Worm (Caenorhabditis elegans) whole organism, young adult: Measurements from ENCODE around the gene dpf-2.

ENCODE experiments used
- B0336.3 ChIP-seq: fragments of 200-800 bp; sonication (Bioruptor generic); IDR thresholded peaks from 2 replicates; pipeline ENCODE4 v1.3.6; 2022; ENCODE audit warnings: missing genetic modification characterization, missing compliant biosample characterization
- C06A6.2 ChIP-seq: fragments of 200-800 bp; sonication (Bioruptor generic); conservative IDR thresholded peaks from 2 replicates; pipeline ENCODE4 v1.3.6; 2022; ENCODE audit warnings: missing genetic modification characterization, missing compliant biosample characterization
- D2030.7 ChIP-seq: fragments of 200-800 bp; sonication (Bioruptor generic); IDR thresholded peaks from 2 replicates; pipeline ENCODE4 v1.3.6; 2022; ENCODE audit warnings: missing genetic modification reagents, missing genetic modification characterization, missing compliant biosample characterization
- F23B12.7 ChIP-seq: sonication (generic microtip); optimal IDR thresholded peaks from 2 replicates; lab custom pipeline; 2017; ENCODE audit warnings: missing genetic modification characterization, mild to moderate bottlenecking, missing compliant biosample characterization, antibody characterized with exemption, moderate library complexity; ENCODE audit not compliant: insufficient read depth
- F33H1.4 ChIP-seq: fragments of 200-800 bp; sonication (Bioruptor generic); IDR thresholded peaks from 2 replicates; pipeline ENCODE4 v1.3.6; 2022; ENCODE audit warnings: missing genetic modification reagents, missing genetic modification characterization, missing compliant biosample characterization
- ZK185.1 ChIP-seq: sonication (generic microtip); optimal IDR thresholded peaks from 2 replicates; lab custom pipeline; 2016; ENCODE audit warnings: mild to moderate bottlenecking, missing genetic modification characterization, missing compliant biosample characterization; ENCODE audit not compliant: poor library complexity, severe bottlenecking
- akir-1 ChIP-seq: fragments of 200-800 bp; sonication (Bioruptor generic); optimal IDR thresholded peaks from 2 replicates; lab custom pipeline; 2018; ENCODE audit warnings: mild to moderate bottlenecking, missing genetic modification characterization, moderate library complexity, missing compliant biosample characterization
- atf-7 ChIP-seq: sonication (generic microtip); optimal IDR thresholded peaks from 2 replicates; lab custom pipeline; 2017; ENCODE audit warnings: mild to moderate bottlenecking, missing genetic modification characterization, missing compliant biosample characterization
- attf-5 ChIP-seq: fragments of 200-800 bp; sonication (Bioruptor generic); optimal IDR thresholded peaks from 2 replicates; lab custom pipeline; 2018; ENCODE audit warnings: mild to moderate bottlenecking, missing genetic modification characterization, missing compliant biosample characterization
- attf-6 ChIP-seq: fragments of 200-800 bp; sonication (Bioruptor generic); IDR thresholded peaks from 2 replicates; pipeline ENCODE4 v1.3.6; 2022; ENCODE audit warnings: missing genetic modification reagents, missing genetic modification characterization, missing compliant biosample characterization
- cebp-1 ChIP-seq, 2 experiments: fragments of 200-800 bp in 1 of 2; sonication (Bioruptor generic) in 1 of 2; sonication (generic microtip) in 1 of 2; IDR thresholded peaks in 1 of 2; optimal IDR thresholded peaks in 1 of 2; 2 replicates each; pipeline versions ENCODE4 v1.3.6 to Lab custom; 2017 to 2022; ENCODE audit warnings: missing compliant biosample characterization in 2 of 2, missing genetic modification characterization in 2 of 2, mild to moderate bottlenecking in 1 of 2, missing genetic modification reagents in 1 of 2, moderate library complexity in 1 of 2
- ceh-27 ChIP-seq: fragments of 200-800 bp; sonication (Bioruptor generic); optimal IDR thresholded peaks from 2 replicates; lab custom pipeline; 2018; ENCODE audit warnings: mild to moderate bottlenecking, missing genetic modification characterization, moderate library complexity, missing compliant biosample characterization
- ceh-58 ChIP-seq: fragments of 200-800 bp; sonication (Bioruptor generic); IDR thresholded peaks from 2 replicates; pipeline ENCODE4 v1.3.6; 2022; ENCODE audit warnings: missing genetic modification characterization, missing compliant biosample characterization
- chd-7 ChIP-seq: sonication (generic microtip); optimal IDR thresholded peaks from 2 replicates; lab custom pipeline; 2016; ENCODE audit warnings: mild to moderate bottlenecking, missing genetic modification characterization, moderate library complexity, missing compliant biosample characterization
- die-1 ChIP-seq: sonication (generic microtip); optimal IDR thresholded peaks from 2 replicates; lab custom pipeline; 2016; ENCODE audit warnings: missing genotype, mild to moderate bottlenecking, missing genetic modification characterization, missing compliant biosample characterization
- dox-1 ChIP-seq: fragments of 200-800 bp; sonication (Bioruptor generic); IDR thresholded peaks from 2 replicates; pipeline ENCODE4 v1.3.6; 2022; ENCODE audit warnings: missing genetic modification reagents, missing genetic modification characterization, missing compliant biosample characterization
- egl-18 ChIP-seq: fragments of 200-800 bp; sonication (Bioruptor generic); IDR thresholded peaks from 2 replicates; pipeline ENCODE4 v1.3.6; 2022; ENCODE audit warnings: missing genetic modification reagents, missing genetic modification characterization, missing compliant biosample characterization
- egrh-3 ChIP-seq: fragments of 200-800 bp; sonication (Bioruptor generic); IDR thresholded peaks from 2 replicates; pipeline ENCODE4 v1.3.6; 2022; ENCODE audit warnings: missing genetic modification reagents, missing genetic modification characterization, missing compliant biosample characterization
- gei-17 ChIP-seq: fragments of 200-800 bp; sonication (Bioruptor generic); optimal IDR thresholded peaks from 2 replicates; lab custom pipeline; 2018; ENCODE audit warnings: mild to moderate bottlenecking, missing genetic modification characterization, missing compliant biosample characterization
- hmg-1.2 ChIP-seq: fragments of 200-800 bp; sonication (Bioruptor generic); IDR thresholded peaks from 2 replicates; pipeline ENCODE4 v1.3.6; 2022; ENCODE audit warnings: missing genetic modification reagents, missing genetic modification characterization, missing compliant biosample characterization
- hrde-1 ChIP-seq: sonication (generic microtip); optimal IDR thresholded peaks from 2 replicates; lab custom pipeline; 2016; ENCODE audit warnings: missing genetic modification characterization, mild to moderate bottlenecking, missing compliant biosample characterization, moderate library complexity, missing genotype, missing genetic modification reagents, borderline replicate concordance
- hsf-1 ChIP-seq: fragments of 200-800 bp; sonication (Bioruptor generic); IDR thresholded peaks from 2 replicates; pipeline ENCODE4 v1.3.6; 2022; ENCODE audit warnings: missing genetic modification reagents, missing genetic modification characterization, missing compliant biosample characterization
- let-607 ChIP-seq, 2 experiments: fragments of 200-800 bp in 1 of 2; sonication (Bioruptor generic) in 1 of 2; sonication (generic microtip) in 1 of 2; optimal IDR thresholded peaks; 2 replicates each; lab custom pipeline; 2016 to 2018; ENCODE audit warnings: mild to moderate bottlenecking in 2 of 2, missing compliant biosample characterization in 2 of 2, missing genetic modification characterization in 2 of 2, moderate library complexity in 2 of 2, missing genotype in 1 of 2
- lin-35 ChIP-seq, 3 experiments: fragments of 150-350 bp in 2 of 3; sonication (generic microtip) in 1 of 3; optimal IDR thresholded peaks; 2 replicates each; lab custom pipeline; 2014 to 2018; ENCODE audit warnings: missing biosample characterization in 3 of 3, missing genetic modification characterization in 3 of 3, missing genetic modification reagents in 3 of 3
- lin-40 ChIP-seq: sonication (generic microtip); optimal IDR thresholded peaks from 2 replicates; lab custom pipeline; 2016; ENCODE audit warnings: missing genetic modification characterization, mild to moderate bottlenecking, missing compliant biosample characterization, missing genotype, missing genetic modification reagents
- lin-54 ChIP-seq: fragments of 200-800 bp; sonication (Bioruptor generic); optimal IDR thresholded peaks from 2 replicates; lab custom pipeline; 2018; ENCODE audit warnings: mild to moderate bottlenecking, missing genetic modification characterization, missing compliant biosample characterization
- madf-10 ChIP-seq: sonication (generic microtip); optimal IDR thresholded peaks from 2 replicates; lab custom pipeline; 2016; ENCODE audit warnings: mild to moderate bottlenecking, missing genetic modification characterization, missing compliant biosample characterization
- madf-8 ChIP-seq: fragments of 200-800 bp; sonication (Bioruptor generic); conservative IDR thresholded peaks from 2 replicates; pipeline ENCODE4 v1.3.6; 2022; ENCODE audit warnings: missing genetic modification reagents, missing genetic modification characterization, missing compliant biosample characterization
- mcd-1 ChIP-seq: fragments of 200-800 bp; sonication (Bioruptor generic); IDR thresholded peaks from 2 replicates; pipeline ENCODE4 v1.3.6; 2022; ENCODE audit warnings: missing genetic modification reagents, missing genetic modification characterization, missing compliant biosample characterization
- mxl-1 ChIP-seq: sonication (generic microtip); optimal IDR thresholded peaks from 2 replicates; lab custom pipeline; 2016; ENCODE audit warnings: missing genetic modification characterization, missing compliant biosample characterization
- nfyb-1 ChIP-seq: fragments of 200-800 bp; sonication (Bioruptor generic); IDR thresholded peaks from 2 replicates; pipeline ENCODE4 v1.3.6; 2022; ENCODE audit warnings: missing genetic modification reagents, missing genetic modification characterization, missing compliant biosample characterization
- nhr-179 ChIP-seq: sonication (generic microtip); optimal IDR thresholded peaks from 2 replicates; lab custom pipeline; 2016; ENCODE audit warnings: mild to moderate bottlenecking, missing genetic modification characterization, missing compliant biosample characterization
- nhr-80 ChIP-seq: sonication (generic microtip); optimal IDR thresholded peaks from 2 replicates; lab custom pipeline; 2016; ENCODE audit warnings: missing genetic modification characterization, missing compliant biosample characterization
- rcor-1 ChIP-seq: fragments of 200-800 bp; sonication (Bioruptor generic); IDR thresholded peaks from 2 replicates; pipeline ENCODE4 v1.3.6; 2022; ENCODE audit warnings: missing genetic modification reagents, missing genetic modification characterization, missing compliant biosample characterization
- repo-1 ChIP-seq: sonication (generic microtip); optimal IDR thresholded peaks from 2 replicates; lab custom pipeline; 2017; ENCODE audit warnings: mild to moderate bottlenecking, missing genetic modification characterization, missing compliant biosample characterization
- snpc-4 ChIP-seq, 5 experiments: fragments of 150-350 bp in 1 of 5; sonication (generic microtip) in 4 of 5; optimal IDR thresholded peaks; 2 replicates each; lab custom pipeline; 2014 to 2018; ENCODE audit warnings: missing genetic modification characterization in 5 of 5, missing biosample characterization in 3 of 5, antibody characterized with exemption in 2 of 5, mild to moderate bottlenecking in 2 of 5, missing compliant biosample characterization in 2 of 5, missing genotype in 2 of 5, moderate library complexity in 2 of 5, missing genetic modification reagents in 1 of 5
- somi-1 ChIP-seq: fragments of 200-800 bp; sonication (Bioruptor generic); optimal IDR thresholded peaks from 2 replicates; lab custom pipeline; 2018; ENCODE audit warnings: mild to moderate bottlenecking, missing genetic modification characterization, missing compliant biosample characterization
- tbp1 ChIP-seq: fragments of 200-800 bp; sonication (Bioruptor generic); optimal IDR thresholded peaks from 2 replicates; lab custom pipeline; 2018; ENCODE audit warnings: mild to moderate bottlenecking, missing genetic modification characterization, missing compliant biosample characterization
- zfh-2 ChIP-seq: fragments of 200-800 bp; sonication (Bioruptor generic); conservative IDR thresholded peaks from 2 replicates; pipeline ENCODE4 v1.3.6; 2022; ENCODE audit warnings: missing genetic modification reagents, missing genetic modification characterization, missing compliant biosample characterization
- zim-3 ChIP-seq: sonication (generic microtip); optimal IDR thresholded peaks from 2 replicates; lab custom pipeline; 2017; ENCODE audit warnings: mild to moderate bottlenecking, missing genetic modification characterization, moderate library complexity, missing compliant biosample characterization

Gene dpf-2

ce11 chrX:14809905-14810304 is 21.7 kb upstream of the dpf-2 start:
- no peak for TF ChIP-seq let-607 (tag; optimal IDR thresholded peaks at IDR 0.05; lab: Kevin White, UChicago)
- no peak for TF ChIP-seq mcd-1 (GFP tag; lab: Robert Waterston, UW)
- no peak for TF ChIP-seq F33H1.4 (GFP tag; lab: Robert Waterston, UW)
- TF ChIP-seq attf-6 (GFP tag; lab: Robert Waterston, UW): no peak

ce11 chrX:14810718-14811117 is 20.9 kb upstream of the dpf-2 start, which contains the start of gene atf-4:
TSS of gene atf-4 (minus strand) at chrX:14810810.
- TF ChIP-seq zim-3 (tag; lab: Kevin White, UChicago) (no peak), C06A6.2 (GFP tag; lab: Robert Waterston, UW) (peak; percentile 29; the same call in 1 of the 2 replicates), die-1 (tag; lab: Kevin White, UChicago) (no peak), zfh-2 (0 out of 2 replicates have a peak, but pooled peaks have one; percentile 7), F33H1.4 (GFP tag; lab: Robert Waterston, UW) (no peak), lin-40 (peak; percentile 46), madf-10 (tag; lab: Kevin White, UChicago) (peak; percentile 4), nhr-80 (peak; percentile 72), lin-35 (GFP tag; optimal IDR thresholded peaks at IDR 0.05; lab: Kevin White, UChicago) (peak in 1 of 3 experiments; percentile 54), nfyb-1 (GFP tag; lab: Robert Waterston, UW) (0 out of 2 replicates have a peak, but pooled peaks have one; percentile 10), ceh-27 (GFP tag; lab: Kevin White, UChicago) (peak; percentile 12), ZK185.1 (tag; lab: Kevin White, UChicago) (peak; percentile 34), ceh-58 (no peak), gei-17 (peak; percentile 26), tbp1 (GFP tag; lab: Kevin White, UChicago) (peak; percentile 20), repo-1 (tag; lab: Kevin White, UChicago) (peak; percentile 46), lin-54 (GFP tag; lab: Kevin White, UChicago) (peak; percentile 14), dox-1 (peak; percentile 34; the same call in 1 of the 2 replicates), mxl-1 (tag; lab: Kevin White, UChicago) (no peak), cebp-1 (GFP tag; IDR thresholded peaks at IDR 0.05; lab: Robert Waterston, UW) (peak; percentile 40; the same call in 1 of the 2 replicates), cebp-1 (tag; optimal IDR thresholded peaks at IDR 0.05; lab: Kevin White, UChicago) (peak; percentile 86), egl-18 (GFP tag; lab: Robert Waterston, UW) (no peak), hrde-1 (tag; lab: Kevin White, UChicago) (no peak), chd-7 (tag; lab: Kevin White, UChicago) (no peak), attf-5 (GFP tag; lab: Kevin White, UChicago) (peak; percentile 46), akir-1 (GFP tag; lab: Kevin White, UChicago) (no peak), F23B12.7 (peak; percentile 47), hsf-1 (no peak), madf-8 (no peak), mcd-1 (GFP tag; lab: Robert Waterston, UW) (peak; percentile 30; the same call in 1 of the 2 replicates), somi-1 (GFP tag; lab: Kevin White, UChicago) (peak; percentile 6), nhr-179 (tag; lab: Kevin White, UChicago) (no peak), rcor-1 (GFP tag; lab: Robert Waterston, UW) (0 out of 2 replicates have a peak, but pooled peaks have one; percentile 11), B0336.3 (GFP tag; lab: Robert Waterston, UW) (peak; percentile 28; the same call in 1 of the 2 replicates), let-607 (tag; optimal IDR thresholded peaks at IDR 0.05; lab: Kevin White, UChicago) (peak in 1 of 2 experiments; percentile 54), D2030.7 (no peak), hmg-1.2 (GFP tag; lab: Robert Waterston, UW) (peak; percentile 50; the same call in 1 of the 2 replicates), egrh-3 (no peak), snpc-4 (GFP tag; optimal IDR thresholded peaks at IDR 0.05; lab: Kevin White, UChicago) (no peak), snpc-4 (tag; optimal IDR thresholded peaks at IDR 0.05; lab: Kevin White, UChicago) (peak in 2 of 4 experiments; percentile 28 to 30), atf-7 (tag; lab: Kevin White, UChicago) (peak; percentile 59)
